Worm (Caenorhabditis elegans) whole organism, L4 larva: ENCODE results near the gene H11E01.3.

Source experiments
- ceh-28 ChIP-seq: fragments of 150-350 bp; optimal IDR thresholded peaks from 2 replicates; lab custom pipeline; 2014; ENCODE audit warnings: missing biosample characterization, missing genetic modification reagents, missing genetic modification characterization
- hif-1 ChIP-seq, 2 experiments: sonication (generic microtip); optimal IDR thresholded peaks; 2 replicates each; lab custom pipeline; 2016 to 2017; ENCODE audit warnings: missing compliant biosample characterization in 2 of 2, missing genetic modification characterization in 2 of 2, missing genetic modification reagents in 2 of 2, missing genotype in 2 of 2, mild to moderate bottlenecking in 1 of 2
- lin-39 ChIP-seq: fragments of 150-350 bp; optimal IDR thresholded peaks from 2 replicates; lab custom pipeline; 2014; ENCODE audit warnings: missing biosample characterization, missing genetic modification reagents, missing genetic modification characterization
- mep-1 ChIP-seq: fragments of 150-350 bp; sonication (generic microtip); optimal IDR thresholded peaks from 3 replicates; lab custom pipeline; 2014; ENCODE audit warnings: missing biosample characterization, missing genetic modification characterization
- nhr-41 ChIP-seq: fragments of 200-800 bp; sonication (Bioruptor generic); IDR thresholded peaks from 2 replicates; pipeline ENCODE4 v1.3.6; 2022; ENCODE audit warnings: missing genetic modification reagents, missing genetic modification characterization, missing compliant biosample characterization

ce11 chrX:1589962-1590361 lies 14.7 kb upstream of the H11E01.3 start:
- TF ChIP-seq nhr-41 (GFP tag; lab: Robert Waterston, UW) (no peak), lin-39 (tag; lab: Kevin White, UChicago) (no peak), ceh-28 (tag; lab: Kevin White, UChicago) (no peak), mep-1 (tag; lab: Kevin White, UChicago) (no peak), hif-1 (tag; optimal IDR thresholded peaks at IDR 0.05; lab: Kevin White, UChicago) (no peak)
